Worm (Caenorhabditis elegans) whole organism, L2 larva: ENCODE results near the gene lst-2.

Experiments
- C34F6.9 ChIP-seq: fragments of 150-350 bp; optimal IDR thresholded peaks from 2 replicates; lab custom pipeline; 2014; ENCODE audit warnings: missing biosample characterization, missing genetic modification characterization
- ama-1 ChIP-seq: fragments of 150-350 bp; optimal IDR thresholded peaks from 2 replicates; lab custom pipeline; 2018; ENCODE audit warnings: inconsistent platforms
- elt-3 ChIP-seq: sonication (generic microtip); optimal IDR thresholded peaks from 2 replicates; lab custom pipeline; 2017; ENCODE audit warnings: missing biosample characterization, missing genetic modification characterization
- lin-11 ChIP-seq: fragments of 150-350 bp; sonication (generic microtip); optimal IDR thresholded peaks from 2 replicates; lab custom pipeline; 2014; ENCODE audit warnings: missing biosample characterization, missing genetic modification characterization, inconsistent platforms, mixed read lengths
- lin-13 ChIP-seq: fragments of 150-350 bp; optimal IDR thresholded peaks from 2 replicates; lab custom pipeline; 2014; ENCODE audit warnings: missing biosample characterization, missing genetic modification reagents, missing genetic modification characterization
- lin-39 ChIP-seq: fragments of 150-350 bp; optimal IDR thresholded peaks from 2 replicates; lab custom pipeline; 2014; ENCODE audit warnings: missing biosample characterization, missing genetic modification reagents, missing genetic modification characterization
- nhr-11 ChIP-seq: fragments of 150-350 bp; optimal IDR thresholded peaks from 2 replicates; lab custom pipeline; 2014; ENCODE audit warnings: missing biosample characterization, missing genetic modification characterization
- nhr-6 ChIP-seq: fragments of 150-350 bp; optimal IDR thresholded peaks from 2 replicates; lab custom pipeline; 2014; ENCODE audit warnings: missing biosample characterization, missing genetic modification characterization
- sem-4 ChIP-seq: fragments of 150-350 bp; optimal IDR thresholded peaks from 2 replicates; lab custom pipeline; 2014; ENCODE audit warnings: missing biosample characterization, missing genetic modification reagents, missing genetic modification characterization
- skn-1 ChIP-seq: sonication (generic microtip); optimal IDR thresholded peaks from 2 replicates; lab custom pipeline; 2017; ENCODE audit warnings: missing biosample characterization, missing genetic modification characterization
- snpc-4 ChIP-seq: fragments of 150-350 bp; optimal IDR thresholded peaks from 2 replicates; lab custom pipeline; 2014; ENCODE audit warnings: missing biosample characterization, missing genetic modification characterization
- ztf-4 ChIP-seq: fragments of 150-350 bp; optimal IDR thresholded peaks from 2 replicates; lab custom pipeline; 2014; ENCODE audit warnings: missing biosample characterization, missing genetic modification characterization

DNA sequence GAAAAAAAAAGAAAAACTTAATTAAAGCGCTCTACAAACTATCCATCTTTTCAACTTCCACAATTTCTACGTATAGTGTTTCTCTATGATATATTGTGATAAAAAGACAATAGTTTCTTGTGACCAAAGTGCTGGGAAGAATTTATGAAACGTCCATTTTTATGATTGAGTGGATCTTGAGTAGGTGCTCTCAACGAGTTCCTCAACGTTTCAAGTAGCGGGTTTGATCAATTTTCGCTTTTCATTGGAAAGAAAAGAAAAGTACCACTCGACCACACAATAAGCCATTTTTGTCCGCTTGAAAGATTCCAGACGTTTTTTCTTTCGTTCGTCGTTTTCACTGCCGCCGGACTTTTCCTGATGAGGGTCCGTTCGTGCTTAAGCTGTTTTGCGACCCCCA lies 14.3 kb upstream of the lst-2 start:
- TF ChIP-seq ama-1 (lab: Kevin White, UChicago): no peak
- TF ChIP-seq C34F6.9 (tag; lab: Kevin White, UChicago): no peak
- no peak for TF ChIP-seq ztf-4 (tag; lab: Kevin White, UChicago)
- TF ChIP-seq sem-4 (tag; lab: Kevin White, UChicago): no peak
- TF ChIP-seq nhr-11 (tag; lab: Kevin White, UChicago): no peak
- no peak for TF ChIP-seq lin-39
- TF ChIP-seq nhr-6 (tag; lab: Kevin White, UChicago): no peak
- no peak for TF ChIP-seq lin-11 (tag; lab: Kevin White, UChicago)
- no peak for TF ChIP-seq snpc-4 (tag; lab: Kevin White, UChicago)
- TF ChIP-seq elt-3: no peak
- TF ChIP-seq skn-1 (tag; lab: Kevin White, UChicago): no peak
- no peak for TF ChIP-seq lin-13 (GFP tag; lab: Kevin White, UChicago)
